Worm (Caenorhabditis elegans): ENCODE results near the gene Y37D8A.2.

ce11 chrIII:12773753-12774152 is 46.2 kb upstream of the Y37D8A.2 start:
- TF ChIP-seq hnd-1 (tag; optimal IDR thresholded peaks at IDR 0.05) = no peak
- no peak for TF ChIP-seq flt-1 (GFP tag; IDR thresholded peaks at IDR 0.05)
- TF ChIP-seq tbx-37 (GFP tag; conservative IDR thresholded peaks at IDR 0.05) = no peak
- no peak for TF ChIP-seq ama-1 (optimal IDR thresholded peaks at IDR 0.05)
- TF ChIP-seq F13C5.2 (tag; optimal IDR thresholded peaks at IDR 0.05) = no peak
- TF ChIP-seq scrt-1 (GFP tag; IDR thresholded peaks at IDR 0.05) = no peak
- TF ChIP-seq ceh-13 (GFP tag; optimal IDR thresholded peaks at IDR 0.05) = no peak

Measured in whole organism, early embryonic.